Fruit fly (Drosophila melanogaster): ENCODE results near the gene ppk15.

DNA sequence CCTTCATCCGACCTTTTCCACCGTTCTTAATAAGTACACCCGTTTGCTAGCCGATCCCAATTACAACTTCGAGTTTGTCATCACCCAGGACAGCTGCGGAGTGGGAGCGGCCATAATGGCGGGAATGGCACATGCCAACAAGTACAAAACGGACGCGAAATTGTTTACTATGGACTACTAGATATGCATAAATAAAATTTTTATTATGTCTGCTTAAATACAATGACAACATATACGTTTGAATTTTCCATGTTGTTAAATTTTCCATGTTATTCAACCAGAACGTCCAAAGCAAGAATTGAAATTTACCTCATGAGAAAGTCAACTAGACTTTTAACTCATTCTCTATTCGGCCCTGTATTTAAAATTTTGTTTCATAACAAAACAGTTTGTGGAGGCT is 46.9 kb upstream of the ppk15 start, which contains the start of gene Hex-t2:
- TF ChIP-seq cyc (GFP tag; optimal IDR thresholded peaks at IDR 0.05) (no peak), net (GFP tag; optimal IDR thresholded peaks at IDR 0.05) (no peak), CG3919 (GFP tag; optimal IDR thresholded peaks at IDR 0.05) (no peak), Hr39 (GFP tag; optimal IDR thresholded peaks at IDR 0.05) (no peak), Sox102F (GFP tag; optimal IDR thresholded peaks at IDR 0.05) (no peak), CG6163 (GFP tag; IDR thresholded peaks at IDR 0.05) (no peak), Smox (GFP tag; optimal IDR thresholded peaks at IDR 0.05) (no peak)
